Worm (Caenorhabditis elegans) whole organism, young adult: ENCODE results near the gene clec-227.

Experiments
- D2030.7 ChIP-seq: fragments of 200-800 bp; sonication (Bioruptor generic); IDR thresholded peaks from 2 replicates; pipeline ENCODE4 v1.3.6; 2022; ENCODE audit warnings: missing genetic modification reagents, missing genetic modification characterization, missing compliant biosample characterization
- F23B12.7 ChIP-seq: sonication (generic microtip); optimal IDR thresholded peaks from 2 replicates; lab custom pipeline; 2017; ENCODE audit warnings: missing genetic modification characterization, mild to moderate bottlenecking, missing compliant biosample characterization, antibody characterized with exemption, moderate library complexity; ENCODE audit not compliant: insufficient read depth
- F33H1.4 ChIP-seq: fragments of 200-800 bp; sonication (Bioruptor generic); IDR thresholded peaks from 2 replicates; pipeline ENCODE4 v1.3.6; 2022; ENCODE audit warnings: missing genetic modification reagents, missing genetic modification characterization, missing compliant biosample characterization
- F49E8.2 ChIP-seq: sonication (generic microtip); optimal IDR thresholded peaks from 3 replicates; lab custom pipeline; 2017; ENCODE audit warnings: missing genetic modification characterization, mild to moderate bottlenecking, missing compliant biosample characterization, antibody characterized with exemption, moderate library complexity; ENCODE audit not compliant: insufficient read depth
- aptf-2 ChIP-seq: fragments of 200-800 bp; sonication (Bioruptor generic); conservative IDR thresholded peaks from 2 replicates; pipeline ENCODE4 v1.3.6; 2022; ENCODE audit warnings: missing genetic modification reagents, missing genetic modification characterization, missing compliant biosample characterization
- atf-7 ChIP-seq: sonication (generic microtip); optimal IDR thresholded peaks from 2 replicates; lab custom pipeline; 2017; ENCODE audit warnings: mild to moderate bottlenecking, missing genetic modification characterization, missing compliant biosample characterization
- attf-3 ChIP-seq: fragments of 200-800 bp; sonication (Bioruptor generic); conservative IDR thresholded peaks from 2 replicates; pipeline ENCODE4 v1.3.6; 2022; ENCODE audit warnings: missing genetic modification reagents, missing genetic modification characterization, missing compliant biosample characterization
- attf-6 ChIP-seq: fragments of 200-800 bp; sonication (Bioruptor generic); IDR thresholded peaks from 2 replicates; pipeline ENCODE4 v1.3.6; 2022; ENCODE audit warnings: missing genetic modification reagents, missing genetic modification characterization, missing compliant biosample characterization
- bed-1 ChIP-seq: fragments of 200-800 bp; sonication (Bioruptor generic); IDR thresholded peaks from 2 replicates; pipeline ENCODE4 v1.3.6; 2022; ENCODE audit warnings: missing genetic modification reagents, missing genetic modification characterization, missing compliant biosample characterization
- bed-2 ChIP-seq: fragments of 200-800 bp; sonication (Bioruptor generic); IDR thresholded peaks from 2 replicates; pipeline ENCODE4 v1.3.6; 2022; ENCODE audit warnings: missing genetic modification reagents, missing genetic modification characterization, missing compliant biosample characterization
- cebp-2 ChIP-seq: fragments of 200-800 bp; sonication (Bioruptor generic); IDR thresholded peaks from 2 replicates; pipeline ENCODE4 v1.3.6; 2022; ENCODE audit warnings: missing genetic modification characterization, missing compliant biosample characterization
- ceh-100 ChIP-seq: fragments of 200-800 bp; sonication (Bioruptor generic); IDR thresholded peaks from 2 replicates; pipeline ENCODE4 v1.3.6; 2022; ENCODE audit warnings: missing genetic modification reagents, missing genetic modification characterization, missing compliant biosample characterization
- ceh-27 ChIP-seq: fragments of 200-800 bp; sonication (Bioruptor generic); optimal IDR thresholded peaks from 2 replicates; lab custom pipeline; 2018; ENCODE audit warnings: mild to moderate bottlenecking, missing genetic modification characterization, moderate library complexity, missing compliant biosample characterization
- ceh-91 ChIP-seq: fragments of 200-800 bp; sonication (Bioruptor generic); IDR thresholded peaks from 2 replicates; pipeline ENCODE4 v1.3.6; 2022; ENCODE audit warnings: missing genetic modification reagents, missing genetic modification characterization, missing compliant biosample characterization
- dox-1 ChIP-seq: fragments of 200-800 bp; sonication (Bioruptor generic); IDR thresholded peaks from 2 replicates; pipeline ENCODE4 v1.3.6; 2022; ENCODE audit warnings: missing genetic modification reagents, missing genetic modification characterization, missing compliant biosample characterization
- efl-1 ChIP-seq: fragments of 150-350 bp; optimal IDR thresholded peaks from 2 replicates; lab custom pipeline; 2014; ENCODE audit warnings: missing biosample characterization, missing genetic modification reagents, missing genetic modification characterization
- egl-44 ChIP-seq: fragments of 200-800 bp; sonication (Bioruptor generic); IDR thresholded peaks from 2 replicates; pipeline ENCODE4 v1.3.6; 2022; ENCODE audit warnings: missing genetic modification reagents, missing genetic modification characterization, missing compliant biosample characterization
- egrh-3 ChIP-seq: fragments of 200-800 bp; sonication (Bioruptor generic); IDR thresholded peaks from 2 replicates; pipeline ENCODE4 v1.3.6; 2022; ENCODE audit warnings: missing genetic modification reagents, missing genetic modification characterization, missing compliant biosample characterization
- ekl-4 ChIP-seq: fragments of 200-800 bp; sonication (Bioruptor generic); IDR thresholded peaks from 2 replicates; pipeline ENCODE4 v1.3.6; 2022; ENCODE audit warnings: missing genetic modification reagents, missing genetic modification characterization, missing compliant biosample characterization
- him-1 ChIP-seq: sonication (generic microtip); optimal IDR thresholded peaks from 2 replicates; lab custom pipeline; 2016; ENCODE audit warnings: missing genotype, missing genetic modification reagents, missing genetic modification characterization, missing compliant biosample characterization
- hsf-1 ChIP-seq: fragments of 200-800 bp; sonication (Bioruptor generic); IDR thresholded peaks from 2 replicates; pipeline ENCODE4 v1.3.6; 2022; ENCODE audit warnings: missing genetic modification reagents, missing genetic modification characterization, missing compliant biosample characterization
- let-607 ChIP-seq, 2 experiments: fragments of 200-800 bp in 1 of 2; sonication (Bioruptor generic) in 1 of 2; sonication (generic microtip) in 1 of 2; optimal IDR thresholded peaks; 2 replicates each; lab custom pipeline; 2016 to 2018; ENCODE audit warnings: mild to moderate bottlenecking in 2 of 2, missing compliant biosample characterization in 2 of 2, missing genetic modification characterization in 2 of 2, moderate library complexity in 2 of 2, missing genotype in 1 of 2
- lin-26 ChIP-seq: fragments of 200-800 bp; sonication (Bioruptor generic); IDR thresholded peaks from 2 replicates; pipeline ENCODE4 v1.3.6; 2022; ENCODE audit warnings: missing genetic modification reagents, missing genetic modification characterization, missing compliant biosample characterization
- lsl-1 ChIP-seq: fragments of 200-800 bp; sonication (Bioruptor generic); optimal IDR thresholded peaks from 2 replicates; lab custom pipeline; 2018; ENCODE audit warnings: mild to moderate bottlenecking, missing genetic modification characterization, moderate library complexity, missing compliant biosample characterization
- madf-6 ChIP-seq: fragments of 200-800 bp; sonication (Bioruptor generic); IDR thresholded peaks from 2 replicates; pipeline ENCODE4 v1.3.6; 2022; ENCODE audit warnings: missing genetic modification reagents, missing genetic modification characterization, missing compliant biosample characterization
- madf-8 ChIP-seq: fragments of 200-800 bp; sonication (Bioruptor generic); conservative IDR thresholded peaks from 2 replicates; pipeline ENCODE4 v1.3.6; 2022; ENCODE audit warnings: missing genetic modification reagents, missing genetic modification characterization, missing compliant biosample characterization
- mcd-1 ChIP-seq: fragments of 200-800 bp; sonication (Bioruptor generic); IDR thresholded peaks from 2 replicates; pipeline ENCODE4 v1.3.6; 2022; ENCODE audit warnings: missing genetic modification reagents, missing genetic modification characterization, missing compliant biosample characterization
- mxl-1 ChIP-seq: sonication (generic microtip); optimal IDR thresholded peaks from 2 replicates; lab custom pipeline; 2016; ENCODE audit warnings: missing genetic modification characterization, missing compliant biosample characterization
- nfyb-1 ChIP-seq: fragments of 200-800 bp; sonication (Bioruptor generic); IDR thresholded peaks from 2 replicates; pipeline ENCODE4 v1.3.6; 2022; ENCODE audit warnings: missing genetic modification reagents, missing genetic modification characterization, missing compliant biosample characterization
- nhr-179 ChIP-seq: sonication (generic microtip); optimal IDR thresholded peaks from 2 replicates; lab custom pipeline; 2016; ENCODE audit warnings: mild to moderate bottlenecking, missing genetic modification characterization, missing compliant biosample characterization
- pbrm-1 ChIP-seq: fragments of 200-800 bp; sonication (Bioruptor generic); IDR thresholded peaks from 2 replicates; pipeline ENCODE4 v1.3.6; 2022; ENCODE audit warnings: missing genetic modification reagents, missing genetic modification characterization, missing compliant biosample characterization
- rcor-1 ChIP-seq: fragments of 200-800 bp; sonication (Bioruptor generic); IDR thresholded peaks from 2 replicates; pipeline ENCODE4 v1.3.6; 2022; ENCODE audit warnings: missing genetic modification reagents, missing genetic modification characterization, missing compliant biosample characterization
- repo-1 ChIP-seq: sonication (generic microtip); optimal IDR thresholded peaks from 2 replicates; lab custom pipeline; 2017; ENCODE audit warnings: mild to moderate bottlenecking, missing genetic modification characterization, missing compliant biosample characterization
- snpc-1.1 ChIP-seq: sonication (generic microtip); optimal IDR thresholded peaks from 2 replicates; lab custom pipeline; 2017; ENCODE audit warnings: missing genetic modification characterization, mild to moderate bottlenecking, missing compliant biosample characterization, antibody characterized with exemption, moderate library complexity, missing genotype, missing genetic modification reagents; ENCODE audit not compliant: insufficient read depth
- snpc-1.3 ChIP-seq: sonication (generic microtip); optimal IDR thresholded peaks from 2 replicates; lab custom pipeline; 2017; ENCODE audit warnings: missing genetic modification characterization, mild to moderate bottlenecking, missing compliant biosample characterization, antibody characterized with exemption, moderate library complexity, missing genotype, missing genetic modification reagents; ENCODE audit not compliant: insufficient read depth
- snpc-4 ChIP-seq, 5 experiments: fragments of 150-350 bp in 1 of 5; sonication (generic microtip) in 4 of 5; optimal IDR thresholded peaks; 2 replicates each; lab custom pipeline; 2014 to 2018; ENCODE audit warnings: missing genetic modification characterization in 5 of 5, missing biosample characterization in 3 of 5, antibody characterized with exemption in 2 of 5, mild to moderate bottlenecking in 2 of 5, missing compliant biosample characterization in 2 of 5, missing genotype in 2 of 5, moderate library complexity in 2 of 5, missing genetic modification reagents in 1 of 5
- tbp1 ChIP-seq: fragments of 200-800 bp; sonication (Bioruptor generic); optimal IDR thresholded peaks from 2 replicates; lab custom pipeline; 2018; ENCODE audit warnings: mild to moderate bottlenecking, missing genetic modification characterization, missing compliant biosample characterization
- tlf-1 ChIP-seq: fragments of 200-800 bp; sonication (Bioruptor generic); optimal IDR thresholded peaks from 2 replicates; lab custom pipeline; 2018; ENCODE audit warnings: mild to moderate bottlenecking, missing genetic modification characterization, missing compliant biosample characterization
- xnd-1 ChIP-seq: sonication (generic microtip); optimal IDR thresholded peaks from 2 replicates; lab custom pipeline; 2016; ENCODE audit warnings: missing genotype, missing genetic modification reagents, missing genetic modification characterization, missing compliant biosample characterization
- zfh-2 ChIP-seq: fragments of 200-800 bp; sonication (Bioruptor generic); conservative IDR thresholded peaks from 2 replicates; pipeline ENCODE4 v1.3.6; 2022; ENCODE audit warnings: missing genetic modification reagents, missing genetic modification characterization, missing compliant biosample characterization
- ztf-18 ChIP-seq: sonication (generic microtip); optimal IDR thresholded peaks from 2 replicates; lab custom pipeline; 2016; ENCODE audit warnings: missing genotype, mild to moderate bottlenecking, missing genetic modification characterization, missing compliant biosample characterization

Gene clec-227

DNA sequence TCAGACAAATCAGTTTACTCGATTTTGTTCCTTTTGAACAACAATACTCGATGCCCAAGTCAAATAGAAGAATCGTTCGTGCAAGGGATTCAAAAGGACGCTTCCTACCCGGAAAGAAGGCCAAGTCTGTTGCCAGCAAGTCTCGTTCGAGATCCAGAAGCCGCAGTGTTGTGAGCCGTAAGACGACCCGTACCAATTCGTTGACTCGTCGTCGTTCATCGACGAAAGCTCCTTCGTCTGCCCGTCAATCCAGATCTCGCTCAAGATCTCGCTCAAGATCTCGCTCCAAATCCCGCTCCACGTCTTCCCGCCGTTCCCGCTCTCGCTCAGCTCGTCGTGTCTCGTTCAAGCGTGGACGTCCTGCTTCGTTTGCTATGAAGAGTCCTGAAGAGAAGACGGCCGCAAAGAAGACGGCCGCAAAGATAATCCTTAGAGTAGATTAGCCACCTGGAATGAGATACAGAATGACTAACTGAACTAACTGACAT, 11.7 kb upstream of the clec-227 start, which contains the start of gene F08H9.2:
Gene F08H9.2 (plus strand): TSS at position 51 of the 488 bp plus-strand sequence.
- TF ChIP-seq zfh-2 (GFP tag; lab: Robert Waterston, UW) (peak; percentile 76), nfyb-1 (GFP tag; lab: Robert Waterston, UW) (0 out of 2 replicates have a peak, but pooled peaks have one; percentile 15), atf-7 (tag; lab: Kevin White, UChicago) (no peak), him-1 (tag; lab: Kevin White, UChicago) (no peak), aptf-2 (no peak)

DNA sequence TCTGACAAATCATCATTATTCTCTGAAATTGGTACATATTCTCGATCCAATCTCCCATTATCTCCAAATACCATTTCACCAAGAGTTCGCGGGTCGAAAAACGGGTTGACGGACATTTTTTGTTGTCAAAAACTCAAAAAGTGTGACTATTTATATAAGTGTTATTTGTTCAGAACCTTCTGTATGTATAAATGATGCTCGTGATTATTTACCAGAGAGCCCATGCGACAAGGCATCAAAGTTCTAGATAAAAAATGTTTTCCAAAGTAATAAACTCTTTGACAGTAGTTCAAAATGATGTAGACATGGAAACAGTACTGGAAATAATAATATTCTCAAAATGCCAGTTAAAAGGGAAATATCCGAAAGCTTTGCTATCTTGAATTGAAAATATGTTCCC, 9.7 kb upstream of the clec-227 start:
- TF ChIP-seq cebp-2 (GFP tag; lab: Robert Waterston, UW) (no peak), nhr-179 (no peak), let-607 (tag; optimal IDR thresholded peaks at IDR 0.05; lab: Kevin White, UChicago) (no peak), attf-3 (GFP tag; lab: Robert Waterston, UW) (no peak), zfh-2 (GFP tag; lab: Robert Waterston, UW) (no peak), F23B12.7 (tag; lab: Kevin White, UChicago) (no peak), bed-1 (GFP tag; lab: Robert Waterston, UW) (no peak), egrh-3 (GFP tag; lab: Robert Waterston, UW) (no peak), mxl-1 (no peak), tbp1 (no peak), ekl-4 (no peak), ztf-18 (tag; lab: Kevin White, UChicago) (no peak)

- TF ChIP-seq ceh-27 (GFP tag; lab: Kevin White, UChicago) = peak; percentile 3
- TF ChIP-seq egrh-3 (GFP tag; lab: Robert Waterston, UW) = peak; percentile 62
- peak; percentile 82 for TF ChIP-seq D2030.7 (GFP tag; lab: Robert Waterston, UW)
- peak; percentile 55; the same call in 1 of the 2 replicates for TF ChIP-seq rcor-1 (GFP tag; lab: Robert Waterston, UW)
- peak; percentile 68 for TF ChIP-seq F23B12.7 (tag; lab: Kevin White, UChicago)
- peak; percentile 69 for TF ChIP-seq tbp1
- TF ChIP-seq bed-2 (GFP tag; lab: Robert Waterston, UW) = 0 out of 2 replicates have a peak, but pooled peaks have one; percentile 48
- peak; percentile 74 for TF ChIP-seq mcd-1 (GFP tag; lab: Robert Waterston, UW)
- peak; percentile 35; the same call in 1 of the 2 replicates for TF ChIP-seq madf-8 (GFP tag; lab: Robert Waterston, UW)
- TF ChIP-seq xnd-1 (tag; lab: Kevin White, UChicago) = peak; percentile 22
- TF ChIP-seq ceh-91 (GFP tag; lab: Robert Waterston, UW) = 0 out of 2 replicates have a peak, but pooled peaks have one; percentile 18
- TF ChIP-seq hsf-1 (GFP tag; lab: Robert Waterston, UW) = peak; percentile 57; the same call in 1 of the 2 replicates
- TF ChIP-seq nfyb-1 (GFP tag; lab: Robert Waterston, UW) = 0 out of 2 replicates have a peak, but pooled peaks have one; percentile 58
- TF ChIP-seq snpc-1.3 (tag; lab: Kevin White, UChicago) = peak; percentile 64
- peak; percentile 75 for TF ChIP-seq pbrm-1 (GFP tag; lab: Robert Waterston, UW)
- TF ChIP-seq F49E8.2 (tag; lab: Kevin White, UChicago) = peak; percentile 38
- TF ChIP-seq snpc-4 (GFP tag; optimal IDR thresholded peaks at IDR 0.05; lab: Kevin White, UChicago) = peak; percentile 85
- peak; percentile 90 to 98 (median 94) for TF ChIP-seq snpc-4 (tag; optimal IDR thresholded peaks at IDR 0.05; lab: Kevin White, UChicago)
- 0 out of 2 replicates have a peak, but pooled peaks have one; percentile 63 for TF ChIP-seq egl-44 (GFP tag; lab: Robert Waterston, UW)
- TF ChIP-seq him-1 (tag; lab: Kevin White, UChicago) = peak; percentile 90
- TF ChIP-seq repo-1 (tag; lab: Kevin White, UChicago) = peak; percentile 18
- peak; percentile 77 for TF ChIP-seq madf-6 (GFP tag; lab: Robert Waterston, UW)
- peak; percentile 69; the same call in 1 of the 2 replicates for TF ChIP-seq lin-26 (GFP tag; lab: Robert Waterston, UW)
- peak; percentile 51 for TF ChIP-seq F33H1.4 (GFP tag; lab: Robert Waterston, UW)
- TF ChIP-seq ceh-100 = peak; percentile 63
- TF ChIP-seq attf-6 (GFP tag; lab: Robert Waterston, UW) = peak; percentile 88
- TF ChIP-seq zfh-2 (GFP tag; lab: Robert Waterston, UW) = peak; percentile 51; the same call in 1 of the 2 replicates
- peak; percentile 93 for TF ChIP-seq snpc-1.1 (tag; lab: Kevin White, UChicago)
- peak; percentile 75; the same call in 1 of the 2 replicates for TF ChIP-seq ekl-4
- TF ChIP-seq dox-1 (GFP tag; lab: Robert Waterston, UW) = peak; percentile 84
- peak; percentile 2 for TF ChIP-seq ztf-18 (tag; lab: Kevin White, UChicago)
- TF ChIP-seq efl-1 (GFP tag; lab: Kevin White, UChicago) = peak; percentile 10
- peak; percentile 55 for TF ChIP-seq lsl-1 (GFP tag; lab: Kevin White, UChicago)
- TF ChIP-seq tlf-1 (GFP tag; lab: Kevin White, UChicago) = peak; percentile 6
Observed at ce11 chrV:14463087-14463486, 9.2 kb upstream of the clec-227 start, which contains the start of gene F08H9.3. TSS of gene F08H9.3 (minus strand) at chrV:14463338.
